Worm (Caenorhabditis elegans) whole organism, young adult: Measurements from ENCODE around the gene clec-31.

Experiments used
- B0035.1 ChIP-seq: sonication (generic microtip); optimal IDR thresholded peaks from 2 replicates; lab custom pipeline; 2016; ENCODE audit warnings: missing genetic modification characterization, mild to moderate bottlenecking, missing compliant biosample characterization, missing genotype, missing genetic modification reagents
- F10E7.11 ChIP-seq: sonication (generic microtip); optimal IDR thresholded peaks from 2 replicates; lab custom pipeline; 2017; ENCODE audit warnings: mild to moderate bottlenecking, missing genetic modification characterization, moderate library complexity, missing compliant biosample characterization
- Y67H2A.10 ChIP-seq: fragments of 200-800 bp; sonication (Bioruptor generic); conservative IDR thresholded peaks from 2 replicates; pipeline ENCODE4 v1.3.6; 2022; ENCODE audit warnings: missing genetic modification reagents, missing genetic modification characterization, missing compliant biosample characterization
- Y95B8A.8 ChIP-seq: fragments of 200-800 bp; sonication (Bioruptor generic); IDR thresholded peaks from 2 replicates; pipeline ENCODE4 v1.3.6; 2022; ENCODE audit warnings: missing genetic modification reagents, missing genetic modification characterization, missing compliant biosample characterization
- athp-1 ChIP-seq: sonication (generic microtip); optimal IDR thresholded peaks from 2 replicates; lab custom pipeline; 2017; ENCODE audit warnings: mild to moderate bottlenecking, missing genetic modification characterization, missing compliant biosample characterization
- gei-17 ChIP-seq: fragments of 200-800 bp; sonication (Bioruptor generic); optimal IDR thresholded peaks from 2 replicates; lab custom pipeline; 2018; ENCODE audit warnings: mild to moderate bottlenecking, missing genetic modification characterization, missing compliant biosample characterization
- nfya-2 ChIP-seq: fragments of 200-800 bp; sonication (Bioruptor generic); IDR thresholded peaks from 2 replicates; pipeline ENCODE4 v1.3.6; 2022; ENCODE audit warnings: missing genetic modification reagents, missing genetic modification characterization, missing compliant biosample characterization
- unc-62 ChIP-seq: fragments of 150-350 bp; optimal IDR thresholded peaks from 2 replicates; lab custom pipeline; 2014; ENCODE audit warnings: missing biosample characterization, missing genetic modification reagents, missing genetic modification characterization

DNA sequence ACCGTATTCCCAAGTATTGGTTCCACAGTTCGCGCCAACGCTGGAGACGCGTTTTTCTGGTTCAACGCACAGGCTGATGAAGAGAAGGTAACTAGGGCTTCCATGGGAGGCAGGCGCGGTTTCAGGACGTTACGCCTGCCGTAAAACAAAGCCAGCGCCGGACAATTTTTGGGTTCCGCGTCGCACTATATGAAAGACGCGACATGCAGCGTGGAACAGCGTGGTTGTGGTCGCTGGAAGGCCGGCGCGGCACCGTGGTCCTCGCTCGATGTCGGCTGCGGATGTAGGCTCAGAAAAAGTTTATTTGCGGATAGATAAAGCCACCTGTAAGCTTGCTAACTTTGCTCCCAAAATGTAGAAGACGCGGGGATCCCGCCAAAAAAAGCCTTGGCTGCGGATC, 19.4 kb downstream of the clec-31 start:
- TF ChIP-seq Y95B8A.8 (GFP tag; lab: Robert Waterston, UW) (no peak), unc-62 (no peak), athp-1 (tag; lab: Kevin White, UChicago) (no peak), F10E7.11 (tag; lab: Kevin White, UChicago) (no peak), Y67H2A.10 (GFP tag; lab: Robert Waterston, UW) (no peak), nfya-2 (GFP tag; lab: Robert Waterston, UW) (no peak), gei-17 (GFP tag; lab: Kevin White, UChicago) (no peak), B0035.1 (no peak)
